Fruit fly (Drosophila melanogaster): ENCODE data around the gene Tsp86D.

The Tsp86D gene

dm6 chr3R:10875515-10876434, 7.3 kb downstream of the Tsp86D start, which contains the start of gene Sodh2 (continued):
- TF ChIP-seq Med (GFP tag) (peak; percentile 95), trh (GFP tag; optimal IDR thresholded peaks at IDR 0.05) (no peak), pb (GFP tag; optimal IDR thresholded peaks at IDR 0.05) (peak; percentile 19), Ets65A (GFP tag) (peak; percentile 92), salm (tag; optimal IDR thresholded peaks at IDR 0.05) (peak; percentile 58), H2.0 (GFP tag; IDR thresholded peaks at IDR 0.05) (peak; percentile 66), Fer1 (GFP tag; optimal IDR thresholded peaks at IDR 0.05) (peak; percentile 92), hth (optimal IDR thresholded peaks at IDR 0.05) (no peak), Spps (tag; optimal IDR thresholded peaks at IDR 0.05) (peak; percentile 39), crol (GFP tag; IDR thresholded peaks at IDR 0.05) (no peak), trem (tag; optimal IDR thresholded peaks at IDR 0.05) (peak; percentile 44), pho (GFP tag; optimal IDR thresholded peaks at IDR 0.05) (peak; percentile 59), mirr (GFP tag; optimal IDR thresholded peaks at IDR 0.05) (peak; percentile 72), NC2α (GFP tag; optimal IDR thresholded peaks at IDR 0.05) (peak; percentile 51), CG14710 (tag; optimal IDR thresholded peaks at IDR 0.05) (peak; percentile 71), CG30403 (GFP tag; optimal IDR thresholded peaks at IDR 0.05) (peak; percentile 61), insv (GFP tag; optimal IDR thresholded peaks at IDR 0.05) (peak in 1 of 2 experiments; percentile 60), CG14014 (GFP tag; IDR thresholded peaks at IDR 0.05) (peak; percentile 71), sna (GFP tag; IDR thresholded peaks at IDR 0.05; ENCODE audit: partially characterized antibody) (no peak), zen (tag; optimal IDR thresholded peaks at IDR 0.05) (no peak), Asciz (GFP tag; optimal IDR thresholded peaks at IDR 0.05) (peak; percentile 82), CG13296 (GFP tag; optimal IDR thresholded peaks at IDR 0.05) (peak; percentile 90), lmd (GFP tag; IDR thresholded peaks at IDR 0.05) (peak; percentile 83), Hmx (GFP tag; optimal IDR thresholded peaks at IDR 0.05) (no peak), nerfin-1 (tag; optimal IDR thresholded peaks at IDR 0.05) (peak; percentile 57), exex (tag; optimal IDR thresholded peaks at IDR 0.05) (peak; percentile 59), Side (GFP tag; optimal IDR thresholded peaks at IDR 0.05) (peak; percentile 73), CG7357 (GFP tag; IDR thresholded peaks at IDR 0.05) (peak; percentile 73), CG16779 (GFP tag; IDR thresholded peaks at IDR 0.05) (peak; percentile 81), CG2120 (GFP tag; optimal IDR thresholded peaks at IDR 0.05) (peak; percentile 92), Nf-YA (GFP tag; IDR thresholded peaks at IDR 0.05) (0 out of 2 replicates have a peak, but pooled peaks have one; percentile 40), CG3726 (GFP tag; IDR thresholded peaks at IDR 0.05) (peak; percentile 66; the same call in 1 of the 3 replicates), CG17829 (tag; optimal IDR thresholded peaks at IDR 0.05) (peak; percentile 83), Six4 (GFP tag; optimal IDR thresholded peaks at IDR 0.05) (peak; percentile 34), Neu2 (GFP tag; optimal IDR thresholded peaks at IDR 0.05; ENCODE audit: borderline replicate concordance) (no peak), CG12769 (tag; optimal IDR thresholded peaks at IDR 0.05) (peak; percentile 91), CG14860 (GFP tag; IDR thresholded peaks at IDR 0.05; ENCODE audit: partially characterized antibody) (no peak), chn (GFP tag; optimal IDR thresholded peaks at IDR 0.05) (peak; percentile 22), Xrp1 (GFP tag; IDR thresholded peaks at IDR 0.05) (peak; percentile 54), nmo (GFP tag; optimal IDR thresholded peaks at IDR 0.05) (peak; percentile 61), Abd-B (GFP tag; optimal IDR thresholded peaks at IDR 0.05) (peak; percentile 18), CG11247 (GFP tag; IDR thresholded peaks at IDR 0.05) (peak; percentile 82), Adf1 (GFP tag; IDR thresholded peaks at IDR 0.05) (peak; percentile 59; the same call in 1 of the 2 replicates), kay (GFP tag; optimal IDR thresholded peaks at IDR 0.05) (no peak), CG11695 (GFP tag; IDR thresholded peaks at IDR 0.05) (peak; percentile 70), TFAM (GFP tag; optimal IDR thresholded peaks at IDR 0.05) (no peak), Chrac-16 (GFP tag; optimal IDR thresholded peaks at IDR 0.05) (peak; percentile 40), CG31388 (GFP tag; optimal IDR thresholded peaks at IDR 0.05) (no peak), Ssrp (tag; optimal IDR thresholded peaks at IDR 0.05) (peak; percentile 17)

Data from whole organism, embryonic.